Worm (Caenorhabditis elegans): Measurements from ENCODE around the gene T28H10.1.

The T28H10.1 gene

DNA sequence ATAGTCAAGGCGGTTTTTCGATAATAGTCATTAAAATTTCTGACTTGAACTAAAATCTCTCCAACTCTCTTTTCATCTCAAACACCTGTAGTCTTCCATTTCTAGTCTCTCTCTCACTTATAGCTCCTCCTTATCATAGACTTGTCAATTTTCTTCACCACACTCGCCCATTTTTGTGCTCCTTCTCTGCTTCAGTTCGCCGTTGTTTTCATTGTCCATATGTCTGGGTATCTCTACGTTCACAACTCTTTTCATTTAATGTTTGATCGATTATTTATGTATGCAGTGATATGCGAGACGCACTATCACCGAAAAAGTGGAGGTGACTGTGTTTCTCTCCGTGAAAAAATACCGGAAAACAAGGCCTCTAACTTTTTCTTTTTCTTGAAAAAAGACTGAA lies 35.8 kb upstream of the T28H10.1 start:
- TF ChIP-seq skn-1 (tag; optimal IDR thresholded peaks at IDR 0.05) (no peak), nhr-77 (tag; optimal IDR thresholded peaks at IDR 0.05) (no peak), unc-39 (tag; optimal IDR thresholded peaks at IDR 0.05) (no peak), lsy-12 (tag; optimal IDR thresholded peaks at IDR 0.05) (no peak), zag-1 (tag; optimal IDR thresholded peaks at IDR 0.05) (no peak), nhr-25 (tag; optimal IDR thresholded peaks at IDR 0.05) (no peak), pqm-1 (tag; optimal IDR thresholded peaks at IDR 0.05) (peak; percentile 68), unc-62 (GFP tag; optimal IDR thresholded peaks at IDR 0.05) (no peak), ztf-11 (tag; optimal IDR thresholded peaks at IDR 0.05) (no peak), sea-2 (GFP tag; optimal IDR thresholded peaks at IDR 0.05) (no peak), elt-1 (tag; optimal IDR thresholded peaks at IDR 0.05) (no peak), R02D3.7 (tag; optimal IDR thresholded peaks at IDR 0.05) (no peak), daf-12 (tag; optimal IDR thresholded peaks at IDR 0.05) (no peak), egl-27 (tag; optimal IDR thresholded peaks at IDR 0.05) (no peak), elt-2 (tag; optimal IDR thresholded peaks at IDR 0.05) (peak; percentile 93), snpc-4 (tag; optimal IDR thresholded peaks at IDR 0.05) (no peak), pha-4 (tag; optimal IDR thresholded peaks at IDR 0.05) (peak; percentile 17), fos-1 (tag; optimal IDR thresholded peaks at IDR 0.05) (no peak), fkh-2 (tag; optimal IDR thresholded peaks at IDR 0.05) (no peak), aly-2 (tag; optimal IDR thresholded peaks at IDR 0.05) (no peak)

DNA sequence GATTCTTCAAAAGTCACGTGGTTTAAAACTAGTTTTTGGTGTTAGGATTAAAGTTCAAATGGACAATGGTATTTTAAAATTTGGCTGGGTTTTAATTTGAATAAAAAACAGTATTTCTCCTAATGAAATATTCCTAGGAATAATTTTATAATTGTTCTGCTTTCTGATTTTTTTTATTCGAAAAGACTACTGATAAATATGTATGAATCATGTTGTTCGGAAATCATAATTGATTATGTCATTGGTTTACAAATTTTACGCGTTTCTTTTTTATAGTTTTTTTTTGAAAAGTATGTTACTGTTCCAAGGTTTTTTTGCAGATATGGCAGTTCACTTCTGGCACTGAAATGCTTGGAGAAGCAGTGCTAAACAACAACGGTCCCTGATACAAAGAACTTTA lies 35.2 kb upstream of the T28H10.1 start, which contains the start of gene F28C1.3:
Gene F28C1.3 (plus strand): TSS at position 301 of the 400 bp plus-strand sequence.
- TF ChIP-seq nhr-237 (tag; optimal IDR thresholded peaks at IDR 0.05) (no peak), elt-1 (tag; optimal IDR thresholded peaks at IDR 0.05) (no peak), eor-1 (tag; optimal IDR thresholded peaks at IDR 0.05) (no peak), nhr-11 (tag; optimal IDR thresholded peaks at IDR 0.05) (no peak), egl-5 (tag; optimal IDR thresholded peaks at IDR 0.05) (no peak), ama-1 (optimal IDR thresholded peaks at IDR 0.05) (no peak), nhr-43 (tag; optimal IDR thresholded peaks at IDR 0.05; ENCODE audit: poor library complexity, severe bottlenecking) (no peak), ztf-11 (tag; optimal IDR thresholded peaks at IDR 0.05) (no peak), nhr-23 (tag; optimal IDR thresholded peaks at IDR 0.05) (no peak), pqm-1 (tag; optimal IDR thresholded peaks at IDR 0.05) (no peak), nfya-1 (tag; optimal IDR thresholded peaks at IDR 0.05; ENCODE audit: insufficient read depth) (no peak), R02D3.7 (tag; optimal IDR thresholded peaks at IDR 0.05) (no peak), lsy-12 (tag; optimal IDR thresholded peaks at IDR 0.05) (no peak), nhr-25 (tag; optimal IDR thresholded peaks at IDR 0.05) (no peak), fos-1 (tag; optimal IDR thresholded peaks at IDR 0.05) (no peak), ztf-4 (tag; optimal IDR thresholded peaks at IDR 0.05) (no peak), nhr-67 (tag; optimal IDR thresholded peaks at IDR 0.05) (no peak), mdl-1 (tag; optimal IDR thresholded peaks at IDR 0.05) (no peak)

DNA sequence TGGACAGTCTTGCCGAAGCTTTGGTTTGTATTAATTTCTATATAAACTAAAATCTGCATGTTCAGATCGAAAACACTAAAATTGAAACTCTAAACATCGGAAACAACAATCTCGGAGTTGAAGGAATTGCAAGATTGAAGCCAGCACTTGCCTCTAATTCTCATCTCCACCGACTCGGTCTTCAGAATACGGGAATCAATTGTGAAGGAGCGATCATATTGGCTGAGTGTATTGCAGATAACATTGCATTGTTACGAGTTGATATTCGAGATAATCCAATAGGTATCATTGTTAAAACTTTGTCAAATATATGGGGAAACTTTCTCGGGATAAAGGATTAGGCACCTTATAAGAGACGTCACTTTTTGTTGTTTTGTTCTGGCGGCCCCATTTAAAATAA lies 33.3 kb upstream of the T28H10.1 start:
- no peak for TF ChIP-seq lin-15B (tag; optimal IDR thresholded peaks at IDR 0.05)
- TF ChIP-seq skn-1 (tag; optimal IDR thresholded peaks at IDR 0.05): no peak
- no peak for TF ChIP-seq jun-1 (tag; optimal IDR thresholded peaks at IDR 0.05)

DNA sequence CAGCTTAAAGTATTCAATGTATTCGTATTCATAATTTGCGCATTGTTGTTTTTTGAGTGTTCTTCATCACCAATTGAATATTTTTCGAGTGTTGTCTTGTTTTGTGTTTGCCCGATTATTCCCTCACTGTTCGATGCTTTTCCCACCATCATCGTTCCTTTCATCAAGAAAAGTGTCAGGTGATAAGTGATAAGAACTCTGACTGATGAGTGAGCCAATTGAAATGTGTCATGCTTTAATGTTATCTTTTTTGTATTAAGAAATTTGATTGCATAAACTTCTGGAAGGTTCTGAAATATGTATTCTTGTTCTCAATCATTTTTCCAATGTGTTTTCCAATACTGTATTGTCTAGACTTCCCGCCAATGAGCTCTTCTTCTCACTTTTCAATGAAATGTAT lies 28.2 kb upstream of the T28H10.1 start:
- TF ChIP-seq pha-4 (tag; optimal IDR thresholded peaks at IDR 0.05) (peak; percentile 69), jun-1 (tag; optimal IDR thresholded peaks at IDR 0.05) (peak; percentile 59), fkh-10 (GFP tag; optimal IDR thresholded peaks at IDR 0.05) (no peak), elt-2 (tag; optimal IDR thresholded peaks at IDR 0.05) (peak; percentile 91), pqm-1 (tag; optimal IDR thresholded peaks at IDR 0.05) (peak; percentile 59)

DNA sequence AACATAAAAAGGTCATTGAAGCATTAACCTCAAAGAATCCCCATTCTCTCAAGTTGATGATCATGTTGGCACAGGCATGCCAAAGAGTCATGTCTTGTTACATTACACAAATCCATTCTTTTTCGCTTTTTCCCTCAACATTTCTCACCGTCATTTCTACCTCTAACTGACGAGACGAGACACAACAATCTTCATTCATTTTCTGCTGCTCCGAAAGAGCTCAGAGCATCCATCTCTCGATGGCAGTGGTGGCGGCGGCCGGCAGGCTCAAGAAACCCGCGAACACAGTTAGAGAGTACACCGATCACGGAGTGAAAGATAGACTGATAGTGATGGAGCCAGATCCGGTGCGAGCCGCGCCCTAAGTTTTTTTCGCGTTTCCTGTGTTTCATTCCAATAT lies 26.5 kb upstream of the T28H10.1 start:
- TF ChIP-seq pqm-1 (tag; optimal IDR thresholded peaks at IDR 0.05): no peak
- no peak for TF ChIP-seq nhr-43 (tag; optimal IDR thresholded peaks at IDR 0.05; ENCODE audit: poor library complexity, severe bottlenecking)
- no peak for TF ChIP-seq fkh-10 (GFP tag; optimal IDR thresholded peaks at IDR 0.05)
- peak; percentile 6 for TF ChIP-seq lin-39 (tag; optimal IDR thresholded peaks at IDR 0.05)
- no peak for TF ChIP-seq nhr-11 (tag; optimal IDR thresholded peaks at IDR 0.05)

Measured in whole organism, L3 larva.